Worm (Caenorhabditis elegans) whole organism, L1 larva: ENCODE results near the gene unc-83.

ENCODE experiments used
- C16A3.4 ChIP-seq: fragments of 150-350 bp; optimal IDR thresholded peaks from 2 replicates; lab custom pipeline; 2014; ENCODE audit warnings: missing biosample characterization, missing genetic modification characterization
- F16B12.6 ChIP-seq: fragments of 150-350 bp; optimal IDR thresholded peaks from 2 replicates; lab custom pipeline; 2014; ENCODE audit warnings: missing biosample characterization, missing genetic modification characterization
- aha-1 ChIP-seq: fragments of 150-350 bp; optimal IDR thresholded peaks from 2 replicates; lab custom pipeline; 2014; ENCODE audit warnings: missing biosample characterization, missing genetic modification characterization
- alr-1 ChIP-seq: fragments of 200-800 bp; sonication (Bioruptor generic); optimal IDR thresholded peaks from 2 replicates; lab custom pipeline; 2018; ENCODE audit warnings: borderline replicate concordance, mild to moderate bottlenecking, missing genetic modification characterization, missing compliant biosample characterization
- ama-1 ChIP-seq: fragments of 150-350 bp; optimal IDR thresholded peaks from 2 replicates; lab custom pipeline; 2014
- ceh-63 ChIP-seq: fragments of 200-800 bp; sonication (Bioruptor generic); optimal IDR thresholded peaks from 2 replicates; lab custom pipeline; 2018; ENCODE audit warnings: mild to moderate bottlenecking, missing genetic modification characterization, missing compliant biosample characterization
- ceh-82 ChIP-seq, 3 experiments: fragments of 150-350 bp in 1 of 3; sonication (generic microtip) in 2 of 3; optimal IDR thresholded peaks; 2 replicates each; lab custom pipeline; 2014 to 2017; ENCODE audit warnings: missing biosample characterization in 3 of 3, missing genetic modification characterization in 3 of 3
- ceh-88 ChIP-seq: fragments of 200-800 bp; sonication (Bioruptor generic); IDR thresholded peaks from 2 replicates; pipeline ENCODE4 v1.3.6; 2022; ENCODE audit warnings: missing genetic modification characterization, missing compliant biosample characterization
- dsc-1 ChIP-seq: sonication (generic microtip); optimal IDR thresholded peaks from 2 replicates; lab custom pipeline; 2016; ENCODE audit warnings: mild to moderate bottlenecking, missing genetic modification characterization, missing compliant biosample characterization
- efl-1 ChIP-seq, 4 experiments: fragments of 150-350 bp; optimal IDR thresholded peaks in 3 of 4; peaks in 1 of 4; 1 replicate in 1 of 4; 2 replicates in 3 of 4; lab custom pipeline; 2014; ENCODE audit warnings: missing biosample characterization in 2 of 4, missing genetic modification characterization in 2 of 4, missing genetic modification reagents in 2 of 4
- egl-13 ChIP-seq: sonication (generic microtip); optimal IDR thresholded peaks from 2 replicates; lab custom pipeline; 2016; ENCODE audit warnings: missing genotype, missing genetic modification reagents, missing genetic modification characterization, missing compliant biosample characterization
- elt-3 ChIP-seq, 6 experiments: fragments of 150-350 bp in 1 of 6; sonication (generic microtip); optimal IDR thresholded peaks; 2 replicates each; lab custom pipeline; 2017 to 2018; ENCODE audit warnings: missing biosample characterization in 6 of 6, missing genetic modification characterization in 6 of 6, inconsistent platforms in 1 of 6
- fkh-10 ChIP-seq: sonication (generic microtip); optimal IDR thresholded peaks from 2 replicates; lab custom pipeline; 2017; ENCODE audit warnings: missing biosample characterization, missing genetic modification reagents, missing genetic modification characterization
- fkh-4 ChIP-seq: sonication (generic microtip); optimal IDR thresholded peaks from 2 replicates; lab custom pipeline; 2016; ENCODE audit warnings: missing compliant biosample characterization, missing genetic modification characterization, borderline replicate concordance
- fos-1 ChIP-seq: fragments of 150-350 bp; optimal IDR thresholded peaks from 2 replicates; lab custom pipeline; 2014; ENCODE audit warnings: missing biosample characterization, missing genetic modification characterization
- hlh-17 ChIP-seq: fragments of 200-800 bp; sonication (Bioruptor generic); optimal IDR thresholded peaks from 2 replicates; lab custom pipeline; 2018; ENCODE audit warnings: missing genetic modification characterization, mild to moderate bottlenecking, missing compliant biosample characterization, moderate library complexity, borderline replicate concordance
- hpl-2 ChIP-seq: fragments of 150-350 bp; optimal IDR thresholded peaks from 2 replicates; lab custom pipeline; 2014; ENCODE audit warnings: missing biosample characterization, missing genetic modification reagents, missing genetic modification characterization
- irx-1 ChIP-seq: sonication (generic microtip); optimal IDR thresholded peaks from 2 replicates; lab custom pipeline; 2016; ENCODE audit warnings: missing genetic modification characterization, missing compliant biosample characterization
- lin-15B ChIP-seq: fragments of 150-350 bp; sonication (generic microtip); optimal IDR thresholded peaks from 3 replicates; lab custom pipeline; 2014; ENCODE audit warnings: missing biosample characterization, missing genetic modification characterization
- lir-3 ChIP-seq: sonication (generic microtip); optimal IDR thresholded peaks from 2 replicates; lab custom pipeline; 2016; ENCODE audit warnings: mild to moderate bottlenecking, missing genetic modification characterization, moderate library complexity, missing compliant biosample characterization; ENCODE audit not compliant: poor library complexity
- lsy-2 ChIP-seq, 2 experiments: fragments of 150-350 bp; optimal IDR thresholded peaks; 2 replicates each; lab custom pipeline; 2014; ENCODE audit warnings: missing biosample characterization in 2 of 2, missing genetic modification characterization in 2 of 2
- mab-9 ChIP-seq: fragments of 200-800 bp; sonication (Bioruptor generic); IDR thresholded peaks from 2 replicates; pipeline ENCODE4 v1.3.6; 2022; ENCODE audit warnings: missing genetic modification reagents, missing genetic modification characterization, missing compliant biosample characterization
- mdl-1 ChIP-seq, 2 experiments: fragments of 150-350 bp; optimal IDR thresholded peaks; 2 replicates each; lab custom pipeline; 2014 to 2017; ENCODE audit warnings: missing biosample characterization in 2 of 2, missing genetic modification characterization in 2 of 2, inconsistent platforms in 1 of 2
- mep-1 ChIP-seq: fragments of 150-350 bp; optimal IDR thresholded peaks from 2 replicates; lab custom pipeline; 2014; ENCODE audit warnings: missing biosample characterization, missing genetic modification characterization
- nhr-12 ChIP-seq: sonication (generic microtip); optimal IDR thresholded peaks from 2 replicates; lab custom pipeline; 2017; ENCODE audit warnings: missing biosample characterization, missing genetic modification characterization
- nhr-19 ChIP-seq: fragments of 200-800 bp; sonication (Bioruptor generic); conservative IDR thresholded peaks from 2 replicates; pipeline ENCODE4 v1.3.6; 2022; ENCODE audit warnings: missing genetic modification characterization, missing compliant biosample characterization
- nhr-47 ChIP-seq: sonication (generic microtip); optimal IDR thresholded peaks from 2 replicates; lab custom pipeline; 2016; ENCODE audit warnings: mild to moderate bottlenecking, missing genetic modification characterization, moderate library complexity, missing compliant biosample characterization
- nhr-71 ChIP-seq: sonication (generic microtip); optimal IDR thresholded peaks from 2 replicates; lab custom pipeline; 2016; ENCODE audit warnings: mild to moderate bottlenecking, missing genetic modification characterization, moderate library complexity, missing compliant biosample characterization
- nhr-76 ChIP-seq: sonication (generic microtip); optimal IDR thresholded peaks from 2 replicates; lab custom pipeline; 2017; ENCODE audit warnings: missing biosample characterization, missing genetic modification characterization
- nhr-84 ChIP-seq: sonication (generic microtip); optimal IDR thresholded peaks from 2 replicates; lab custom pipeline; 2017; ENCODE audit warnings: missing biosample characterization, missing genetic modification characterization
- nhr-85 ChIP-seq: sonication (generic microtip); peaks from one replicate; lab custom pipeline; 2016; ENCODE audit warnings: missing genetic modification characterization, inconsistent platforms, missing compliant biosample characterization
- pag-3 ChIP-seq: sonication (generic microtip); optimal IDR thresholded peaks from 2 replicates; lab custom pipeline; 2017; ENCODE audit warnings: missing genetic modification characterization, mild to moderate bottlenecking, missing compliant biosample characterization, antibody characterized with exemption, borderline replicate concordance; ENCODE audit not compliant: insufficient read depth
- rnt-1 ChIP-seq: sonication (generic microtip); optimal IDR thresholded peaks from 2 replicates; lab custom pipeline; 2016; ENCODE audit warnings: mild to moderate bottlenecking, missing genetic modification characterization, moderate library complexity, missing compliant biosample characterization
- sptf-1 ChIP-seq: fragments of 150-350 bp; optimal IDR thresholded peaks from 2 replicates; lab custom pipeline; 2014; ENCODE audit warnings: missing biosample characterization, missing genetic modification characterization
- sup-37 ChIP-seq: fragments of 200-800 bp; sonication (Bioruptor generic); optimal IDR thresholded peaks from 2 replicates; lab custom pipeline; 2018; ENCODE audit warnings: mild to moderate bottlenecking, missing genetic modification characterization, missing compliant biosample characterization
- tbx-2 ChIP-seq: sonication (generic microtip); optimal IDR thresholded peaks from 2 replicates; lab custom pipeline; 2016; ENCODE audit warnings: missing genetic modification characterization, missing compliant biosample characterization
- zag-1 ChIP-seq: fragments of 150-350 bp; optimal IDR thresholded peaks from 2 replicates; lab custom pipeline; 2014; ENCODE audit warnings: missing biosample characterization, missing genetic modification characterization

The unc-83 gene

DNA sequence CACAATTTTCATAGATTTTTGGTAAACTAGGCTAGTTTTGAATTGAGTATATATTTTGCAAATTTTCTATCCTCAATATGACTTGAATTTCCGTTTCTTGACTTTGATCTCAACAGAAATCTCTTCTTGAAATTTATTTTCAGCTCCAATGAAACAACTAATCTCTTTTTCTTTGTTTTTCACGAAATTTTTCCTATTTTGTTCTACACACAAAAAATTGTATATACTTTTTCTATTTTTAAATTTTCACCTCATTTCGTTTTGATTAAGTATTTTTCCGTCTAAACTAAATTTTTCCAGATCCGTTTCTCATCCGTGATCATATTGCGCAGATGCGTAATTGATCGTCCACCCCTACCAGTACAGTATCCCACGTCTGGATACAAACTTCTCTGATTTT, at the start of gene unc-83:
Gene unc-83, plus strand, starts transcription at position 301 of the 400 bp plus-strand sequence.
- TF ChIP-seq hlh-17 (no peak), lsy-2 (tag; optimal IDR thresholded peaks at IDR 0.05; lab: Kevin White, UChicago) (no peak), ama-1 (lab: Kevin White, UChicago) (no peak), ceh-88 (no peak), pag-3 (tag; lab: Kevin White, UChicago) (no peak), mab-9 (GFP tag; lab: Robert Waterston, UW) (no peak), nhr-84 (tag; lab: Kevin White, UChicago) (no peak), lin-15B (tag; lab: Kevin White, UChicago) (no peak), tbx-2 (tag; lab: Kevin White, UChicago) (no peak), nhr-71 (tag; lab: Kevin White, UChicago) (no peak), nhr-76 (tag; lab: Kevin White, UChicago) (no peak), nhr-47 (tag; lab: Kevin White, UChicago) (no peak), dsc-1 (tag; lab: Kevin White, UChicago) (no peak), F16B12.6 (tag; lab: Kevin White, UChicago) (no peak), fos-1 (tag; lab: Kevin White, UChicago) (no peak), hpl-2 (GFP tag; lab: Kevin White, UChicago) (no peak), nhr-12 (tag; lab: Kevin White, UChicago) (no peak), irx-1 (tag; lab: Kevin White, UChicago) (no peak), C16A3.4 (tag; lab: Kevin White, UChicago) (no peak)

DNA sequence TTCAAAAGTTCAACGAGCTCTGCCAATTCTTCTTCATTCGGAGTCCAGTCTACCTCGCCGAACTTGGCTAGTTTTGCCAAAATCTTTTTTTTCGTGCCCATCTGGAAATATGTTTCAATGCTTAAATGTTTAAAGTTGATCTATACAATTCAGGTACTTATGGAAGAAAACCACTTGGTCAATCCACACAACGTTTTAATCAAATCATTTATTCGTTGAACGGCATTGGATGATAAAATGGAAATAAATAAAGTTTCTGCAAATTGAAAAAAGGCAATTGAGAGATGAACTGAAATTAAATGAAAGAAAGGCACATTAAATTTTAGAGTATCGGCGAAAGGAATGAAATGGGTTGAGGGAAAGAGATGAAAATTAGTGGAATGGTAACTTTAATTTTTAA, 40.8 kb upstream of the unc-83 start, which contains the start of gene urb-1:
Gene urb-1, minus strand, starts transcription at position 101 of the 400 bp plus-strand sequence.
- no peak for TF ChIP-seq nhr-19 (GFP tag; lab: Robert Waterston, UW)
- TF ChIP-seq rnt-1 (tag; lab: Kevin White, UChicago) = no peak
- TF ChIP-seq lir-3 (tag; lab: Kevin White, UChicago) = no peak
- no peak for TF ChIP-seq alr-1 (tag; lab: Kevin White, UChicago)
- no peak for TF ChIP-seq egl-13 (tag; lab: Kevin White, UChicago)
- TF ChIP-seq ceh-82 (tag; optimal IDR thresholded peaks at IDR 0.05; lab: Kevin White, UChicago) = no peak
- TF ChIP-seq nhr-71 (tag; lab: Kevin White, UChicago) = no peak
- no peak for TF ChIP-seq elt-3 (tag; optimal IDR thresholded peaks at IDR 0.05; lab: Kevin White, UChicago)
- TF ChIP-seq sptf-1 (tag; lab: Kevin White, UChicago) = no peak
- TF ChIP-seq sup-37 (GFP tag; lab: Kevin White, UChicago) = no peak

DNA sequence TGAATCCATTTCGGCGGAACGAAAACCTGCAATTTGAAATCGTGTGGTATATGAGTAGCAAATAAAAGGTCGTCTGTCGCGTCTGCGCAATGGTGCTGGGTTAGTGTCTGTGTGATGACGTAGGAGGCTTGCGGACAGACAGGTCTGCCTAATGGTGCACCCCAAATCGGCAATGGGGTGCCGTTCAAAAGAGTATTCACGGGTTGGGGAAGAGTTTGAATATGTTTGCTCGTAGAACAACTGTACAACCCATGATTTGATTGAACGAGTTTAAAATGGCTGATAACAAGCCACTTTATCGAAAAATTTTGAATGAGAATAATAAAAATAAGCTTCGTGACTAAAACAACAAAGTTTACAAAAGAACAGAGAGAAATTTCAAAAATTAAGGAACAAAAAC, 38.9 kb upstream of the unc-83 start, which contains the start of gene T05H4.11:
Gene T05H4.11, minus strand, starts transcription at position 335 of the 400 bp plus-strand sequence.
- TF ChIP-seq nhr-71 (tag; lab: Kevin White, UChicago) (peak; percentile 37), F16B12.6 (tag; lab: Kevin White, UChicago) (no peak), aha-1 (tag; lab: Kevin White, UChicago) (no peak), fkh-10 (GFP tag; lab: Kevin White, UChicago) (no peak), ama-1 (lab: Kevin White, UChicago) (peak; percentile 14), nhr-85 (tag; lab: Kevin White, UChicago) (peak; percentile 31), fkh-4 (tag; lab: Kevin White, UChicago) (no peak), efl-1 (optimal IDR thresholded peaks at IDR 0.05; lab: Kevin White, UChicago) (peak in 1 of 2 experiments; percentile 18), efl-1 (GFP tag; optimal IDR thresholded peaks at IDR 0.05 in 1 of 2; lab: Kevin White, UChicago) (no peak), mep-1 (tag; lab: Kevin White, UChicago) (no peak), hpl-2 (GFP tag; lab: Kevin White, UChicago) (no peak), mdl-1 (tag; optimal IDR thresholded peaks at IDR 0.05; lab: Kevin White, UChicago) (no peak), dsc-1 (tag; lab: Kevin White, UChicago) (no peak), ceh-63 (GFP tag; lab: Kevin White, UChicago) (no peak), zag-1 (no peak), ceh-82 (tag; optimal IDR thresholded peaks at IDR 0.05; lab: Kevin White, UChicago) (no peak)
